Fruit fly (Drosophila melanogaster): ENCODE data around the gene CG12020.

dm6 chr3L:1774713-1775648, 22.1 kb upstream of the CG12020 start, which contains the start of the genes CG13933 and PolD2:
- TF ChIP-seq CG4496 (GFP tag; IDR thresholded peaks at IDR 0.05) = peak; percentile 98
- TF ChIP-seq CG17806 (tag; optimal IDR thresholded peaks at IDR 0.05) = peak; percentile 92
- TF ChIP-seq CG13204 (GFP tag; optimal IDR thresholded peaks at IDR 0.05) = no peak
- no peak for TF ChIP-seq CG8301 (tag; optimal IDR thresholded peaks at IDR 0.05)
- TF ChIP-seq rn (GFP tag; IDR thresholded peaks at IDR 0.05) = peak; percentile 90
- peak; percentile 91 for TF ChIP-seq CG8159 (tag; optimal IDR thresholded peaks at IDR 0.05)
- TF ChIP-seq CG9948 (tag; optimal IDR thresholded peaks at IDR 0.05) = peak; percentile 82
- TF ChIP-seq Pif1B (GFP tag; optimal IDR thresholded peaks at IDR 0.05) = peak; percentile 95
- TF ChIP-seq Pif1A (GFP tag; optimal IDR thresholded peaks at IDR 0.05) = no peak
